Worm (Caenorhabditis elegans) whole organism, L3 larva: ENCODE results near the gene ttbk-8.1.

ENCODE experiments used
- ZK546.5 ChIP-seq: sonication (generic microtip); optimal IDR thresholded peaks from 2 replicates; lab custom pipeline; 2017; ENCODE audit warnings: missing biosample characterization, missing genetic modification characterization
- ama-1 ChIP-seq: fragments of 150-350 bp; optimal IDR thresholded peaks from 2 replicates; lab custom pipeline; 2018
- ceh-28 ChIP-seq: fragments of 150-350 bp; optimal IDR thresholded peaks from 2 replicates; lab custom pipeline; 2014; ENCODE audit warnings: missing biosample characterization, missing genetic modification reagents, missing genetic modification characterization
- ceh-82 ChIP-seq: fragments of 150-350 bp; optimal IDR thresholded peaks from 2 replicates; lab custom pipeline; 2014; ENCODE audit warnings: missing biosample characterization, missing genetic modification characterization
- daf-12 ChIP-seq: fragments of 150-350 bp; optimal IDR thresholded peaks from 2 replicates; lab custom pipeline; 2014; ENCODE audit warnings: missing biosample characterization, missing genetic modification reagents, missing genetic modification characterization
- egl-27 ChIP-seq: sonication (generic microtip); optimal IDR thresholded peaks from 4 replicates; lab custom pipeline; 2017; ENCODE audit warnings: missing biosample characterization, missing genetic modification reagents, missing genetic modification characterization
- elt-1 ChIP-seq: fragments of 150-350 bp; optimal IDR thresholded peaks from 2 replicates; lab custom pipeline; 2014; ENCODE audit warnings: missing biosample characterization, missing genetic modification characterization
- elt-2 ChIP-seq: sonication (generic microtip); optimal IDR thresholded peaks from 2 replicates; lab custom pipeline; 2016; ENCODE audit warnings: missing genetic modification reagents, mild to moderate bottlenecking, missing genetic modification characterization, missing compliant biosample characterization
- elt-3 ChIP-seq, 3 experiments: fragments of 150-350 bp in 1 of 3; sonication (generic microtip) in 2 of 3; optimal IDR thresholded peaks; 2 replicates in 2 of 3; 4 replicates in 1 of 3; lab custom pipeline; 2014 to 2017; ENCODE audit warnings: missing biosample characterization in 3 of 3, missing genetic modification characterization in 3 of 3
- fkh-2 ChIP-seq: fragments of 150-350 bp; optimal IDR thresholded peaks from 2 replicates; lab custom pipeline; 2014; ENCODE audit warnings: missing biosample characterization, missing genetic modification reagents, missing genetic modification characterization
- fos-1 ChIP-seq: fragments of 150-350 bp; optimal IDR thresholded peaks from 2 replicates; lab custom pipeline; 2014; ENCODE audit warnings: missing biosample characterization, missing genetic modification characterization
- jun-1 ChIP-seq: fragments of 150-350 bp; optimal IDR thresholded peaks from 2 replicates; lab custom pipeline; 2014; ENCODE audit warnings: missing biosample characterization, missing genetic modification reagents, missing genetic modification characterization
- lin-15B ChIP-seq: fragments of 150-350 bp; optimal IDR thresholded peaks from 2 replicates; lab custom pipeline; 2014; ENCODE audit warnings: missing biosample characterization, missing genetic modification characterization
- mdl-1 ChIP-seq: fragments of 150-350 bp; optimal IDR thresholded peaks from 2 replicates; lab custom pipeline; 2014; ENCODE audit warnings: missing biosample characterization, missing genetic modification characterization
- mml-1 ChIP-seq: fragments of 150-350 bp; sonication (generic microtip); optimal IDR thresholded peaks from 3 replicates; lab custom pipeline; 2014; ENCODE audit warnings: missing biosample characterization, missing genetic modification characterization
- nfya-1 ChIP-seq: sonication (generic microtip); optimal IDR thresholded peaks from 2 replicates; lab custom pipeline; 2017; ENCODE audit warnings: missing genetic modification characterization, mild to moderate bottlenecking, missing compliant biosample characterization, antibody characterized with exemption, moderate library complexity; ENCODE audit not compliant: insufficient read depth
- nhr-11 ChIP-seq: fragments of 150-350 bp; optimal IDR thresholded peaks from 2 replicates; lab custom pipeline; 2014; ENCODE audit warnings: missing biosample characterization, missing genetic modification characterization
- nhr-12 ChIP-seq: fragments of 150-350 bp; optimal IDR thresholded peaks from 2 replicates; lab custom pipeline; 2014; ENCODE audit warnings: missing biosample characterization, missing genetic modification characterization
- nhr-23 ChIP-seq: fragments of 150-350 bp; optimal IDR thresholded peaks from 2 replicates; lab custom pipeline; 2014; ENCODE audit warnings: missing biosample characterization, missing genetic modification reagents, missing genetic modification characterization
- nhr-237 ChIP-seq: fragments of 150-350 bp; optimal IDR thresholded peaks from 2 replicates; lab custom pipeline; 2014; ENCODE audit warnings: missing biosample characterization, missing genetic modification characterization
- nhr-25 ChIP-seq: sonication (generic microtip); optimal IDR thresholded peaks from 2 replicates; lab custom pipeline; 2017; ENCODE audit warnings: missing biosample characterization, missing genetic modification characterization
- nhr-77 ChIP-seq: fragments of 150-350 bp; optimal IDR thresholded peaks from 2 replicates; lab custom pipeline; 2014; ENCODE audit warnings: missing biosample characterization, missing genetic modification characterization
- pha-4 ChIP-seq: fragments of 150-350 bp; optimal IDR thresholded peaks from 2 replicates; lab custom pipeline; 2014; ENCODE audit warnings: missing biosample characterization, missing genetic modification reagents, missing genetic modification characterization
- pqm-1 ChIP-seq: fragments of 150-350 bp; optimal IDR thresholded peaks from 2 replicates; lab custom pipeline; 2017; ENCODE audit warnings: missing biosample characterization, missing genetic modification characterization, inconsistent platforms
- skn-1 ChIP-seq: fragments of 150-350 bp; optimal IDR thresholded peaks from 2 replicates; lab custom pipeline; 2014; ENCODE audit warnings: missing biosample characterization, missing genetic modification characterization
- snpc-4 ChIP-seq: fragments of 150-350 bp; optimal IDR thresholded peaks from 2 replicates; lab custom pipeline; 2014; ENCODE audit warnings: missing biosample characterization, missing genetic modification characterization
- tbx-2 ChIP-seq: sonication (generic microtip); optimal IDR thresholded peaks from 2 replicates; lab custom pipeline; 2016; ENCODE audit warnings: mild to moderate bottlenecking, missing genetic modification characterization, missing compliant biosample characterization
- unc-39 ChIP-seq: sonication (generic microtip); optimal IDR thresholded peaks from 4 replicates; lab custom pipeline; 2017; ENCODE audit warnings: missing biosample characterization, missing genetic modification characterization
- zag-1 ChIP-seq: fragments of 150-350 bp; optimal IDR thresholded peaks from 2 replicates; lab custom pipeline; 2014; ENCODE audit warnings: missing biosample characterization, missing genetic modification characterization
- ztf-11 ChIP-seq: fragments of 150-350 bp; optimal IDR thresholded peaks from 2 replicates; lab custom pipeline; 2014; ENCODE audit warnings: missing biosample characterization, missing genetic modification characterization
- ztf-4 ChIP-seq: fragments of 150-350 bp; optimal IDR thresholded peaks from 2 replicates; lab custom pipeline; 2014; ENCODE audit warnings: missing biosample characterization, missing genetic modification characterization

ttbk-8.1 gene

ce11 chrIV:13474132-13474531 lies 2.0 kb downstream of the ttbk-8.1 start, which contains the start of gene Y38H8A.2:
Y38H8A.2 (plus strand) TSS chrIV:13474432.
- TF ChIP-seq ZK546.5, result no peak
- no peak for TF ChIP-seq ztf-11 (tag; lab: Kevin White, UChicago)
- TF ChIP-seq nhr-77, result no peak
- TF ChIP-seq ceh-82 (tag; lab: Kevin White, UChicago), result no peak
- no peak for TF ChIP-seq zag-1
- TF ChIP-seq mml-1 (tag; lab: Kevin White, UChicago), result no peak
- no peak for TF ChIP-seq pha-4 (tag; lab: Kevin White, UChicago)

DNA sequence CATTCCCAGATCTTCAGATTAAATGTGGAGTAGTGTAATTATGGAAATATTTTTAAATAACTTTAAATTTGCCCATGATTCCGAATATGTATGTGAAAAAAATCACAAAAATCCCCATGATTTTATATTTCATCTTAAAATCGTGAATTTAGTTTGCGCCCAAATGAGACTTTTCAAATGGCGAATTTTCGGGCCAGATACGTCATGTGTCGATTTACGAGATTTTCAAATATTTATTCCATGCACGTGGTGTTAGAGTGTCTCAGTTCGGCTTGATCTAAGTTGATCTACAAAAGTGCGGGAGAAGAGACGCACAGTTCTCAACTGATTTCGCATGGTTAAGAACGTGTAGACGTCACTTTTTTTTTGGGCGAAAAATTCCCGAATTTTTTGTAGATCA lies 10.4 kb downstream of the ttbk-8.1 start, which contains the start of gene Y38H8A.1:
Gene Y38H8A.1 (plus strand): TSS at position 301 of the 400 bp plus-strand sequence.
- TF ChIP-seq nhr-11 (tag; lab: Kevin White, UChicago) (no peak), elt-3 (tag; optimal IDR thresholded peaks at IDR 0.05; lab: Kevin White, UChicago) (no peak), fkh-2 (tag; lab: Kevin White, UChicago) (no peak), pqm-1 (tag; lab: Kevin White, UChicago) (no peak), ZK546.5 (no peak), nhr-25 (tag; lab: Kevin White, UChicago) (no peak), elt-2 (tag; lab: Kevin White, UChicago) (no peak), pha-4 (tag; lab: Kevin White, UChicago) (no peak)

DNA sequence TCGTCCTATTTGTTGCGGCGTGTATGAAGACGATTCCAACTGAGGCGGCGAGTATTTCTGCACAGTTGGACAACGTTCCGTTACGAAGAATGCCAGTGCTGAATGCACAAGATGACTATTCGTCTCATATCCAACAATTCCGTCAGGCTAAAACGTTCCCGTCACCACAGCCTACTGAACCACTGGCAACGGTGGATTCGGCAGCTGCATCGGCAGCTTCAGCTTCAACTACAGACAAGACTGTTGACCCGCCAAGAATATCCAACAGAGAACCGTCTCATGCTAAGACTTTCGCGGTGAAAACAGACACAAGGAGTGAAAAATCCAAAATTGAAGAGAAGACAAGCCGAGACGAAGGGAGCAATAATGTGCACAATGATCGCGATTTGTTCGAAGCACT lies 11.5 kb downstream of the ttbk-8.1 start:
- no peak for TF ChIP-seq skn-1 (tag; lab: Kevin White, UChicago)
- no peak for TF ChIP-seq fos-1 (tag; lab: Kevin White, UChicago)
- TF ChIP-seq elt-1 (tag; lab: Kevin White, UChicago), result no peak
- TF ChIP-seq mdl-1 (tag; lab: Kevin White, UChicago), result no peak
- no peak for TF ChIP-seq nhr-77
- no peak for TF ChIP-seq ceh-28 (tag; lab: Kevin White, UChicago)
- no peak for TF ChIP-seq tbx-2 (tag; lab: Kevin White, UChicago)
- TF ChIP-seq egl-27 (tag; lab: Kevin White, UChicago), result no peak
- TF ChIP-seq nhr-237 (tag; lab: Kevin White, UChicago), result no peak
- TF ChIP-seq nhr-23 (tag; lab: Kevin White, UChicago), result no peak
- no peak for TF ChIP-seq pha-4 (tag; lab: Kevin White, UChicago)
- TF ChIP-seq daf-12, result no peak
- no peak for TF ChIP-seq ztf-11 (tag; lab: Kevin White, UChicago)
- no peak for TF ChIP-seq ZK546.5
- no peak for TF ChIP-seq unc-39 (tag; lab: Kevin White, UChicago)
- TF ChIP-seq jun-1 (tag; lab: Kevin White, UChicago), result no peak
- no peak for TF ChIP-seq ztf-4 (tag; lab: Kevin White, UChicago)
- no peak for TF ChIP-seq nhr-12 (tag; lab: Kevin White, UChicago)

- no peak for TF ChIP-seq nfya-1 (tag; lab: Kevin White, UChicago)
- TF ChIP-seq fos-1 (tag; lab: Kevin White, UChicago), result no peak
Measured at ce11 chrIV:13487019-13487418, 14.9 kb downstream of the ttbk-8.1 start.

ce11 chrIV:13487596-13487995 lies 15.5 kb downstream of the ttbk-8.1 start:
- TF ChIP-seq nfya-1 (tag; lab: Kevin White, UChicago) (peak; percentile 89), skn-1 (tag; lab: Kevin White, UChicago) (no peak)

- TF ChIP-seq lin-15B (tag; lab: Kevin White, UChicago) (no peak), ceh-28 (tag; lab: Kevin White, UChicago) (no peak), ama-1 (lab: Kevin White, UChicago) (no peak), mml-1 (tag; lab: Kevin White, UChicago) (no peak), snpc-4 (tag; lab: Kevin White, UChicago) (no peak), fkh-2 (tag; lab: Kevin White, UChicago) (no peak), zag-1 (no peak), elt-1 (tag; lab: Kevin White, UChicago) (no peak)
Measured at ce11 chrIV:13492271-13492670, 20.2 kb downstream of the ttbk-8.1 start, which contains the start of gene Y45F10A.7. Y45F10A.7 (plus strand) TSS chrIV:13492571.
